Worm (Caenorhabditis elegans): ENCODE data around the gene sel-5.

ce11 chrIII:4568030-4568429 is 10.2 kb downstream of the sel-5 start, which contains the start of gene mlcd-1:
- TF ChIP-seq lin-40 (tag; optimal IDR thresholded peaks at IDR 0.05) (no peak), egl-18 (GFP tag; IDR thresholded peaks at IDR 0.05) (no peak), F57C9.4 (tag; optimal IDR thresholded peaks at IDR 0.05) (no peak), F52B5.7 (tag; optimal IDR thresholded peaks at IDR 0.05) (no peak)

Data from whole organism, young adult.